Fruit fly (Drosophila melanogaster) whole organism, wandering third instar larva: ENCODE data around the gene RpL21.

Experiments
- Jra ChIP-seq: sonication (Bioruptor generic); optimal IDR thresholded peaks from 2 replicates; lab custom pipeline; 2016; ENCODE audit warnings: missing biosample characterization, missing genetic modification characterization
- psq ChIP-seq: fragments of 200-800 bp; sonication (Bioruptor generic); optimal IDR thresholded peaks from 3 replicates; lab custom pipeline; 2017; ENCODE audit warnings: missing biosample characterization, mild to moderate bottlenecking, missing genetic modification characterization, moderate library complexity

DNA sequence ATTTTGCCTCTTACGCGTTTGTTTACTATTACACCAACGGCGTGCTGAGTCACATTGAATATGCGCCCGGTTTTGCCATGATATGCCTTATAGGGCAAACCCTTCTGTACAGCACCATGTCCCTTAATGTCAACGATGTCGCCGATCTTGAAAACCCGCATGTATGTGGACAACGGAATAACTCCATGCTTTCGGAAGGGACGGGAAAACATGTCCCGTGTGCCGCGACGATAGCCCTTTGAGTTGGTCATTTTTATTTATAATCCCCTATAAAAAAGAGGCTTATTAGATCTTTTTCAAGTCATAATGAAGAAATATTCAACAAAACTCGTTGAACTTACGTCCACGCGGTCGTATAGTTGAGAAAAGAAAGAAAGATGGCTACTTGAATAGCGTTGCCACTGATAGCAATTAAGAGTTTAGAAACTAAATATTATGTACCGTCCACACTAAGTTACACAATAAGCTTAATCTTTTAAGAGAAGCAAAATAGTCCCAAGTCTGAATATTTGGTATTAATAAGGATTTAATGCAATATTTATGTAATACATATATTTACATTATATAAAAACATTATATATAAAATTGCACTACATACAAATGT lies at the start of gene RpL21:
- TF ChIP-seq psq (GFP tag; lab: Kevin White, UChicago) (no peak), Jra (GFP tag; lab: Kevin White, UChicago) (no peak)
